Worm (Caenorhabditis elegans): ENCODE results near the gene ZC21.8.

DNA sequence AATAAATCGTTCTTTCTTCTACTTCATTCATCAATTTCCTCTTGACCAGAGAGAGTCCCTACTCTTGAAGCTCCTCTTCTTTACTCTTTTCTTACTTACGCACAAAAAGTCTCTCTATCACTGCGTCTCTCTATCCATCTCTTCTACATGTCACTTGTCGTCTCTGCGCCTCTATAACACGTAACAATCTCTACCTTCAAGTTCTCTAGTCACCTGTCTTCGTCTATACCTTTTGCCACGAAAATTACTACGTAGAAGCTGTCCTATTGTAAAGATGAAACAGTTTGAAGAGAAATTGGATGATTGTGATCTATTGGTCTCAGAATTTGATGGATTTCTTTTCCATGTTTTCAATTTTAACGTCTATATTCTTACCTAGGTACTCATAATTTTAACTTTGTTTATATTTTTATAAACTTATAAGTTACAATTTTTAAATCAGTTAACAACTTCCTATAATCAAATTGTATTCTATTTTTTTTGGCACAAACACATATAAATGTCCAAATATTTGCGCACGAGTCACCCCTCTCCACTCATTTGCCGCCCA, 37.1 kb upstream of the ZC21.8 start, which contains the start of gene C02D5.2:
- TF ChIP-seq ets-4 (GFP tag; optimal IDR thresholded peaks at IDR 0.05) (no peak), egrh-3 (GFP tag; IDR thresholded peaks at IDR 0.05) (no peak), ceh-58 (GFP tag; IDR thresholded peaks at IDR 0.05) (no peak), madf-6 (GFP tag; IDR thresholded peaks at IDR 0.05) (no peak), lsy-27 (tag; optimal IDR thresholded peaks at IDR 0.05; ENCODE audit: borderline replicate concordance, insufficient read depth) (no peak), ztf-26 (tag; optimal IDR thresholded peaks at IDR 0.05) (no peak), ztf-25 (GFP tag; IDR thresholded peaks at IDR 0.05) (no peak), hmg-20 (GFP tag; IDR thresholded peaks at IDR 0.05) (no peak), athp-1 (tag; optimal IDR thresholded peaks at IDR 0.05) (no peak), K12H6.12 (tag; optimal IDR thresholded peaks at IDR 0.05) (no peak), F33H1.4 (GFP tag; IDR thresholded peaks at IDR 0.05) (no peak), B0019.2 (GFP tag; conservative IDR thresholded peaks at IDR 0.05) (no peak), F39B2.1 (GFP tag; IDR thresholded peaks at IDR 0.05) (no peak)
